Worm (Caenorhabditis elegans): ENCODE results near the gene lron-7.

DNA sequence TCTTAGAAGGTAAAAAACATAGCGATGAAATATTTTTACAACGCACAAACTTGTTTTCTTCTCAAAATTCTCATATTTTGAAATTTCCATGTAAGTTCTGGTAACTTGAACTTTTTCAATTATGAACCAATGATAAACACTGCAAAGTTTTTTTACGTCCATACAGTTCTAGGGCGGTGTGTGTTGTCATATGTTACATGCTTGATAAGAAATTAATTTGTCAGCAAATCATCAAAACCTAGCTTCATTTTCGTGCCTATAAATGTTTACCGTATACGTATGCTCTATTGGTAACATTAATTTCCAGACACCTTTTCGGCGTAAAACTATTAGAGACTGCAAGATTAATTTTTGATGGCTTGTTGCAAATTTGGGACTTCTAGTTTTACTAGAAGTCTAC, 51.3 kb downstream of the lron-7 start:
- TF ChIP-seq unc-62 (GFP tag; optimal IDR thresholded peaks at IDR 0.05) (no peak), nhr-77 (tag; optimal IDR thresholded peaks at IDR 0.05) (no peak)
